Fruit fly (Drosophila melanogaster): ENCODE data around the gene Akr1B.

Gene Akr1B

dm6 chr3L:11648410-11648809 lies 24.2 kb upstream of the Akr1B start, which contains the start of the genes RIOK1 and Polr3H (continued):
- TF ChIP-seq tll (GFP tag; optimal IDR thresholded peaks at IDR 0.05) (no peak), CrebB (tag; optimal IDR thresholded peaks at IDR 0.05) (peak; percentile 29), psq (GFP tag; optimal IDR thresholded peaks at IDR 0.05) (peak; percentile 10), pan (optimal IDR thresholded peaks at IDR 0.05) (no peak), pan (GFP tag; optimal IDR thresholded peaks at IDR 0.05 in 1 of 2, IDR thresholded peaks at IDR 0.05 in 1 of 2) (peak in 1 of 2 experiments; percentile 68), croc (GFP tag; conservative IDR thresholded peaks at IDR 0.05) (no peak), Vsx1 (GFP tag; optimal IDR thresholded peaks at IDR 0.05) (no peak), CG1832 (GFP tag; optimal IDR thresholded peaks at IDR 0.05) (no peak), CG15011 (GFP tag; optimal IDR thresholded peaks at IDR 0.05) (peak; percentile 37), CG12104 (GFP tag; optimal IDR thresholded peaks at IDR 0.05) (no peak), CG16863 (GFP tag; optimal IDR thresholded peaks at IDR 0.05) (peak; percentile 61), CG7987 (GFP tag; optimal IDR thresholded peaks at IDR 0.05) (peak; percentile 7), zfh2 (GFP tag; optimal IDR thresholded peaks at IDR 0.05) (peak; percentile 66), row (GFP tag; IDR thresholded peaks at IDR 0.05) (peak; percentile 88), CG3847 (GFP tag; IDR thresholded peaks at IDR 0.05) (no peak; the same call in 1 of the 2 replicates), CG6689 (GFP tag; IDR thresholded peaks at IDR 0.05) (peak; percentile 58), ab (GFP tag; optimal IDR thresholded peaks at IDR 0.05) (peak; percentile 68), ranshi (GFP tag; IDR thresholded peaks at IDR 0.05) (peak; percentile 40; the same call in 1 of the 2 replicates), emc (GFP tag; optimal IDR thresholded peaks at IDR 0.05) (no peak), Atf3 (GFP tag; optimal IDR thresholded peaks at IDR 0.05) (peak; percentile 47), ase (GFP tag; IDR thresholded peaks at IDR 0.05) (peak; percentile 39; the same call in 1 of the 3 replicates), slp2 (GFP tag; optimal IDR thresholded peaks at IDR 0.05) (peak; percentile 46), CG12299 (tag; optimal IDR thresholded peaks at IDR 0.05) (no peak), CG5180 (GFP tag; optimal IDR thresholded peaks at IDR 0.05) (no peak), btn (GFP tag; optimal IDR thresholded peaks at IDR 0.05) (no peak), Sin3A (optimal IDR thresholded peaks at IDR 0.05) (peak; percentile 73), CG30403 (GFP tag; optimal IDR thresholded peaks at IDR 0.05) (peak; percentile 66), Usf (GFP tag; optimal IDR thresholded peaks at IDR 0.05) (no peak), MESR4 (GFP tag; optimal IDR thresholded peaks at IDR 0.05) (peak; percentile 15), CG13894 (tag; optimal IDR thresholded peaks at IDR 0.05) (no peak), lola (GFP tag; optimal IDR thresholded peaks at IDR 0.05) (peak in 1 of 3 experiments; percentile 65), sc (optimal IDR thresholded peaks at IDR 0.05) (no peak), sc (GFP tag; optimal IDR thresholded peaks at IDR 0.05) (peak; percentile 21), Dad (GFP tag; optimal IDR thresholded peaks at IDR 0.05) (peak; percentile 52), CkIIα-i1 (GFP tag; IDR thresholded peaks at IDR 0.05) (no peak), Fer1 (GFP tag; optimal IDR thresholded peaks at IDR 0.05) (no peak), jumu (GFP tag; optimal IDR thresholded peaks at IDR 0.05) (peak; percentile 38), tna (GFP tag; IDR thresholded peaks at IDR 0.05; ENCODE audit: partially characterized antibody) (no peak), Chrac-16 (GFP tag; optimal IDR thresholded peaks at IDR 0.05) (peak; percentile 75), CG8478 (optimal IDR thresholded peaks at IDR 0.05) (no peak), sob (GFP tag; IDR thresholded peaks at IDR 0.05) (peak; percentile 28; the same call in 1 of the 2 replicates), CG3995 (GFP tag; optimal IDR thresholded peaks at IDR 0.05) (peak; percentile 60), NC2β (GFP tag; optimal IDR thresholded peaks at IDR 0.05) (peak; percentile 67), D19B (GFP tag; optimal IDR thresholded peaks at IDR 0.05) (no peak), Ravus (GFP tag; IDR thresholded peaks at IDR 0.05) (no peak; the same call in 1 of the 2 replicates), CG14965 (GFP tag; optimal IDR thresholded peaks at IDR 0.05; ENCODE audit: borderline replicate concordance) (peak; percentile 3), rib (GFP tag; IDR thresholded peaks at IDR 0.05) (0 out of 2 replicates have a peak, but pooled peaks have one; percentile 40), crc (GFP tag; optimal IDR thresholded peaks at IDR 0.05) (peak; percentile 70), CG1647 (GFP tag; optimal IDR thresholded peaks at IDR 0.05) (peak; percentile 43), fd64A (GFP tag; optimal IDR thresholded peaks at IDR 0.05) (no peak), Myb (GFP tag; optimal IDR thresholded peaks at IDR 0.05) (peak; percentile 37), inv (GFP tag; IDR thresholded peaks at IDR 0.05; ENCODE audit: partially characterized antibody) (no peak)

Measured in whole organism, embryonic.